Fruit fly (Drosophila melanogaster) ovary, adult (tissue): ENCODE measurements around the gene CG10694.
A peak's percentile ranks its signal among the peaks of the same experiment; 100 is the strongest.

ENCODE experiments used
- CG17801 ChIP-seq: fragments of 200-800 bp; optimal IDR thresholded peaks from 2 replicates; lab custom pipeline; 2019; ENCODE audit warnings: missing biosample characterization, mild to moderate bottlenecking, missing genetic modification characterization, moderate library complexity; ENCODE audit not compliant: partially characterized antibody

Gene CG10694

dm6 chr3R:24138478-24139455 lies 31.6 kb downstream of the CG10694 start:
- TF ChIP-seq CG17801 (GFP tag; lab: Kevin White, UChicago), result no peak

DNA sequence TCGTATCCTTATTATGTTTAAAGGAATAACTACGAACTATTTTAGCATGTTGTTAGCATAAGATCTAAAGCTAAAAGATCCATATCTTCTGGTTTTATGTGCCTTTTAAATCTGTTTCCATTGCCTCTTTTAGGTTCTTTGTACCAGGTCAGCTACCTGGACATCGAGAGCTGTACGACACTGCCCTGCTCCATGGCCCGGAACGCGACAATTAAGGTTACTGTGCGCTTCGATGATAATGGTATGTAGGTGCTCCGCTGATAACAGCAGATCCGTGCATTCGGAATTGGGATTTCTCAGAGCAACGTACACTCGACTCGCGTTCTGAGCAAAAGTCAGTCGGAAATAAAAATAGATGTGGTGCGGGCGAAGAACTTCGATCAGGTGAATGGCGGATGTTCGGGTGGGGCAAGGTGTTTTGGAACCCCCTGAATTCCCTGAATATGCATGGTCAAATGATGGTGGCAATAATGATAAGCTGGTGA lies 32.5 kb downstream of the CG10694 start:
- TF ChIP-seq CG17801 (GFP tag; lab: Kevin White, UChicago), result no peak

DNA sequence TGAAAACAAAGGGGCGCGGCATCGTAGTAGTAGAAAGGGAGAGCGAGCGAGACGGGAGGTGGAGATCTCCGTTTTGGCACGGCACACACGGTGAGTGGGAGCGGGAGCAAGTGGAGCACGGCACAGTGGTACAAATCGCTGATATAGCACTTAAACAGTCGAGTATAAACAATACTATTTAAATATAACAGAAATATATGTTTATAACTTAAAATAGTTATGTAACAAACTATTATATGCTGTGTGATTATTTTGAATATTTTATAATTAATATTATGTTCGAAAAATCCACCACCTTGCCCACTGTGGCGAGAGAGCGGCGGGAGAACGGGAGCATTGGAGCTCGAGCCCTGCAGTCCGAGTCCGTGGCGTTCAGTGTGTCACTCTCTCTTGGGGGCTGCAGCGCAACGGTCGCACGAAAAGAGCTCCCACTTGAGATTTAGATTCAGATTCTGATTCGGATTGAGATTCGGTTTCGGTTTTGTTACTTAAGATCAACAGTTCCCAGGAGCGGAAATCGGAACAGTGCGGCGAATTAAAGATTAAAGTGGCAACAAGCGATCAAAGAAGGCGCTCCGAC lies 33.9 kb downstream of the CG10694 start, which contains the start of gene Kal1:
Kal1 (plus strand) TSS at position 383 of the 580 bp plus-strand sequence.
- peak; percentile 97 for TF ChIP-seq CG17801 (GFP tag; lab: Kevin White, UChicago)

DNA sequence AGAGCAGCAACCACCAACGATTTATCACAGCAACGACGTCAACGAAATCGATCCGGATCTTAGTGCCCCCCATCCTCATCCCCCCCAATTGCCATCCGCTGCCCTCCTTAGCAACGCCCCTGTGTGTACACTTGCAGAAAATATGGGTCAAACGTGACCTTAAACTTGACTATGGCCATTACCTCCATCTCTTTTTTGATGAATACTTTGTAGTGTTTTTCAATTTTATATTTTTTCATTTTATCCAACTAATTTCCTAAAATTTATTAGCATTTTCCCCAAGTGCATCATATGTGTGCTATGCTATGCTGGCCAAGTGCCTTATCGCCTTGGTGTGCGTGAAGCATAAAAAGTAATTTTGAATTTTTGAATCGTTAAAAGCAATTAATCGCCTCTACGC lies 35.8 kb downstream of the CG10694 start:
- TF ChIP-seq CG17801 (GFP tag; lab: Kevin White, UChicago), result no peak

dm6 chr3R:24143372-24143771 lies 36.2 kb downstream of the CG10694 start:
- no peak for TF ChIP-seq CG17801 (GFP tag; lab: Kevin White, UChicago)

DNA sequence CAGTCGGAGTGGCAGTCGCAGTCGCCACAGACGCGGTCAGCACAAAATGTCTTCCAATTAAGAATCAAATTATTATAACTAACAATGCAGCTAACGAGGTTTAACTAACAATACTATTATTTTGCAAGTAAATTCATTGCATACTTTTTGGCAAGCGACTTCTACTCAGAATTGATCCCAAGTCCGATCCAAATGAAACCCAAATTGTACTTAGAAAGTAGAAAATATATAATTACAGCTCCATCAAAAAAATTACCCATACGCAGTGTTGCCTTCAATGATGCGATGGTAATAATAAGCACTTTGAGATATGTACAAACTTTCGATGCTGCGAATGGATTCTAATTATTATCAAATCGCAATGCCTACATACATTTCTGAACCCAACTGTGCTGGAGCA lies 36.6 kb downstream of the CG10694 start:
- TF ChIP-seq CG17801 (GFP tag; lab: Kevin White, UChicago), result no peak

dm6 chr3R:24144542-24144941 lies 37.4 kb downstream of the CG10694 start:
- no peak for TF ChIP-seq CG17801 (GFP tag; lab: Kevin White, UChicago)

dm6 chr3R:24148838-24149237 lies 41.6 kb downstream of the CG10694 start, which contains the start of gene Slimp:
Slimp (minus strand) TSS chr3R:24148967.
- TF ChIP-seq CG17801 (GFP tag; lab: Kevin White, UChicago), result peak; percentile 42

DNA sequence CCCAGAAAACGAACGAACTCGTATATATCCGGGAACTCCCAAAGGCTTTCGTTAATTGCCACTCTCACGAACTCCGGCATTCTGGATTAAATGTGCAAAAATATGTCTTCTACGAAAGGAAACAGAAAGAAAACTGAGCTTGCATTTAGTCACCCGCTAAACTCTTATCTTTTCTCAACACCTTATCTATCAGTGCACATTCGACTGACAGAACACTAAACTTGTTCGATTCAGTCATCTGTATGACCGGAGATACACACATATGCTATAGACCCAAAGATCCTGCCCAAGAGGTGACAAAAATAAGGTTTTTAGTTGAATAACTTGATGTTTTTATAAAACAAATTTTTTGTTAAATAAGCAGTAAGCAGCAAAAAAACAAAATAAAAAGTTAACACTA lies 42.9 kb downstream of the CG10694 start, which contains the start of gene p38c:
p38c (minus strand) TSS at position 101 of the 400 bp plus-strand sequence.
- no peak for TF ChIP-seq CG17801 (GFP tag; lab: Kevin White, UChicago)

- TF ChIP-seq CG17801 (GFP tag; lab: Kevin White, UChicago), result peak; percentile 99
Measured at dm6 chr3R:24151924-24152809, 45.0 kb downstream of the CG10694 start, which contains the start of the genes p38a and CG6178. p38a (minus strand) TSS chr3R:24152321. CG6178 (plus strand) TSS chr3R:24152347.
